Worm (Caenorhabditis elegans) whole organism, L2 larva: ENCODE measurements around the gene lab-2.

ENCODE experiments used
- C34F6.9 ChIP-seq: fragments of 150-350 bp; optimal IDR thresholded peaks from 2 replicates; lab custom pipeline; 2014; ENCODE audit warnings: missing biosample characterization, missing genetic modification characterization
- F13H6.1 ChIP-seq: sonication (generic microtip); optimal IDR thresholded peaks from 2 replicates; lab custom pipeline; 2016; ENCODE audit warnings: missing genetic modification characterization, missing compliant biosample characterization
- R02D3.7 ChIP-seq: fragments of 150-350 bp; optimal IDR thresholded peaks from 2 replicates; lab custom pipeline; 2014; ENCODE audit warnings: missing biosample characterization, missing genetic modification characterization
- Y55F3AM.14 ChIP-seq: fragments of 200-800 bp; sonication (Bioruptor generic); optimal IDR thresholded peaks from 2 replicates; lab custom pipeline; 2018; ENCODE audit warnings: mild to moderate bottlenecking, missing genetic modification characterization, missing compliant biosample characterization
- ZK546.5 ChIP-seq: sonication (generic microtip); optimal IDR thresholded peaks from 2 replicates; lab custom pipeline; 2017; ENCODE audit warnings: missing biosample characterization, missing genetic modification characterization
- alr-1 ChIP-seq: fragments of 150-350 bp; optimal IDR thresholded peaks from 2 replicates; lab custom pipeline; 2014; ENCODE audit warnings: missing biosample characterization, missing genetic modification characterization
- aly-2 ChIP-seq: fragments of 150-350 bp; optimal IDR thresholded peaks from 2 replicates; lab custom pipeline; 2014; ENCODE audit warnings: missing biosample characterization, missing genetic modification characterization
- ama-1 ChIP-seq: fragments of 150-350 bp; optimal IDR thresholded peaks from 2 replicates; lab custom pipeline; 2018; ENCODE audit warnings: inconsistent platforms
- blmp-1 ChIP-seq: sonication (generic microtip); optimal IDR thresholded peaks from 2 replicates; lab custom pipeline; 2017; ENCODE audit warnings: missing genetic modification characterization, mild to moderate bottlenecking, missing compliant biosample characterization, antibody characterized with exemption, moderate library complexity; ENCODE audit not compliant: insufficient read depth
- ceh-16 ChIP-seq: fragments of 150-350 bp; optimal IDR thresholded peaks from 2 replicates; lab custom pipeline; 2014; ENCODE audit warnings: missing biosample characterization, missing genetic modification characterization
- ceh-82 ChIP-seq: fragments of 150-350 bp; optimal IDR thresholded peaks from 2 replicates; lab custom pipeline; 2014; ENCODE audit warnings: missing biosample characterization, missing genetic modification characterization
- crh-2 ChIP-seq: sonication (generic microtip); optimal IDR thresholded peaks from 2 replicates; lab custom pipeline; 2017; ENCODE audit warnings: missing biosample characterization, missing genetic modification characterization
- dmd-4 ChIP-seq: sonication (generic microtip); optimal IDR thresholded peaks from 2 replicates; lab custom pipeline; 2017; ENCODE audit warnings: missing biosample characterization, missing genetic modification characterization
- elt-1 ChIP-seq: fragments of 150-350 bp; optimal IDR thresholded peaks from 2 replicates; lab custom pipeline; 2014; ENCODE audit warnings: missing biosample characterization, missing genetic modification characterization
- elt-3 ChIP-seq: sonication (generic microtip); optimal IDR thresholded peaks from 2 replicates; lab custom pipeline; 2017; ENCODE audit warnings: missing biosample characterization, missing genetic modification characterization
- fos-1 ChIP-seq: fragments of 150-350 bp; optimal IDR thresholded peaks from 2 replicates; lab custom pipeline; 2014; ENCODE audit warnings: missing biosample characterization, missing genetic modification characterization
- gmeb-1 ChIP-seq: fragments of 150-350 bp; optimal IDR thresholded peaks from 2 replicates; lab custom pipeline; 2014; ENCODE audit warnings: missing biosample characterization, missing genetic modification characterization
- lin-11 ChIP-seq: fragments of 150-350 bp; sonication (generic microtip); optimal IDR thresholded peaks from 2 replicates; lab custom pipeline; 2014; ENCODE audit warnings: missing biosample characterization, missing genetic modification characterization, inconsistent platforms, mixed read lengths
- lin-13 ChIP-seq: fragments of 150-350 bp; optimal IDR thresholded peaks from 2 replicates; lab custom pipeline; 2014; ENCODE audit warnings: missing biosample characterization, missing genetic modification reagents, missing genetic modification characterization
- lin-39 ChIP-seq: fragments of 150-350 bp; optimal IDR thresholded peaks from 2 replicates; lab custom pipeline; 2014; ENCODE audit warnings: missing biosample characterization, missing genetic modification reagents, missing genetic modification characterization
- lsy-2 ChIP-seq, 2 experiments: fragments of 150-350 bp in 1 of 2; sonication (generic microtip) in 1 of 2; optimal IDR thresholded peaks; 2 replicates each; lab custom pipeline; 2014 to 2017; ENCODE audit warnings: missing biosample characterization in 2 of 2, missing genetic modification characterization in 2 of 2
- mab-5 ChIP-seq: fragments of 150-350 bp; optimal IDR thresholded peaks from 2 replicates; lab custom pipeline; 2014; ENCODE audit warnings: missing biosample characterization, missing genetic modification characterization
- mbf-1 ChIP-seq: sonication (generic microtip); optimal IDR thresholded peaks from 2 replicates; lab custom pipeline; 2017; ENCODE audit warnings: missing biosample characterization, missing genetic modification characterization
- mdl-1 ChIP-seq, 2 experiments: fragments of 150-350 bp in 1 of 2; sonication (generic microtip) in 1 of 2; optimal IDR thresholded peaks; 2 replicates each; lab custom pipeline; 2017; ENCODE audit warnings: missing biosample characterization in 2 of 2, missing genetic modification characterization in 2 of 2
- nhr-10 ChIP-seq: sonication (generic microtip); optimal IDR thresholded peaks from 2 replicates; lab custom pipeline; 2017; ENCODE audit warnings: missing biosample characterization, missing genetic modification characterization
- nhr-11 ChIP-seq: fragments of 150-350 bp; optimal IDR thresholded peaks from 2 replicates; lab custom pipeline; 2014; ENCODE audit warnings: missing biosample characterization, missing genetic modification characterization
- nhr-12 ChIP-seq: fragments of 150-350 bp; optimal IDR thresholded peaks from 2 replicates; lab custom pipeline; 2014; ENCODE audit warnings: missing biosample characterization, missing genetic modification characterization
- nhr-129 ChIP-seq: fragments of 150-350 bp; optimal IDR thresholded peaks from 2 replicates; lab custom pipeline; 2014; ENCODE audit warnings: missing biosample characterization, missing genetic modification characterization
- nhr-23 ChIP-seq: fragments of 150-350 bp; optimal IDR thresholded peaks from 2 replicates; lab custom pipeline; 2014; ENCODE audit warnings: missing biosample characterization, missing genetic modification reagents, missing genetic modification characterization
- nhr-25 ChIP-seq: fragments of 150-350 bp; sonication (generic microtip); optimal IDR thresholded peaks from 3 replicates; lab custom pipeline; 2014; ENCODE audit warnings: missing biosample characterization, missing genetic modification characterization
- nhr-6 ChIP-seq: fragments of 150-350 bp; optimal IDR thresholded peaks from 2 replicates; lab custom pipeline; 2014; ENCODE audit warnings: missing biosample characterization, missing genetic modification characterization
- nhr-77 ChIP-seq: fragments of 150-350 bp; optimal IDR thresholded peaks from 2 replicates; lab custom pipeline; 2014; ENCODE audit warnings: missing biosample characterization, missing genetic modification characterization
- peb-1 ChIP-seq: fragments of 150-350 bp; optimal IDR thresholded peaks from 2 replicates; lab custom pipeline; 2014; ENCODE audit warnings: missing biosample characterization, missing genetic modification characterization
- sem-4 ChIP-seq: fragments of 150-350 bp; optimal IDR thresholded peaks from 2 replicates; lab custom pipeline; 2014; ENCODE audit warnings: missing biosample characterization, missing genetic modification reagents, missing genetic modification characterization
- sma-3 ChIP-seq: sonication (generic microtip); optimal IDR thresholded peaks from 2 replicates; lab custom pipeline; 2016; ENCODE audit warnings: missing genetic modification reagents, missing genetic modification characterization, missing compliant biosample characterization
- sma-9 ChIP-seq, 2 experiments: fragments of 150-350 bp in 1 of 2; sonication (generic microtip) in 1 of 2; optimal IDR thresholded peaks; 2 replicates each; lab custom pipeline; 2014 to 2016; ENCODE audit warnings: missing genetic modification characterization in 2 of 2, mild to moderate bottlenecking in 1 of 2, missing biosample characterization in 1 of 2, missing compliant biosample characterization in 1 of 2, missing genetic modification reagents in 1 of 2, moderate library complexity in 1 of 2
- snpc-4 ChIP-seq: fragments of 150-350 bp; optimal IDR thresholded peaks from 2 replicates; lab custom pipeline; 2014; ENCODE audit warnings: missing biosample characterization, missing genetic modification characterization
- unc-39 ChIP-seq: fragments of 150-350 bp; optimal IDR thresholded peaks from 2 replicates; lab custom pipeline; 2014; ENCODE audit warnings: missing biosample characterization, missing genetic modification characterization
- unc-55 ChIP-seq: fragments of 150-350 bp; sonication (generic microtip); optimal IDR thresholded peaks from 3 replicates; lab custom pipeline; 2014; ENCODE audit warnings: missing biosample characterization, missing genetic modification reagents, missing genetic modification characterization
- unc-62 ChIP-seq: fragments of 150-350 bp; optimal IDR thresholded peaks from 2 replicates; lab custom pipeline; 2014; ENCODE audit warnings: missing biosample characterization, missing genetic modification reagents, missing genetic modification characterization
- zag-1 ChIP-seq: fragments of 150-350 bp; optimal IDR thresholded peaks from 2 replicates; lab custom pipeline; 2014; ENCODE audit warnings: missing biosample characterization, missing genetic modification characterization
- ztf-1 ChIP-seq: fragments of 200-800 bp; sonication (Bioruptor generic); conservative IDR thresholded peaks from 2 replicates; pipeline ENCODE4 v1.3.6; 2022; ENCODE audit warnings: missing genetic modification characterization, missing compliant biosample characterization
- ztf-11 ChIP-seq: sonication (generic microtip); optimal IDR thresholded peaks from 2 replicates; lab custom pipeline; 2017; ENCODE audit warnings: missing biosample characterization, missing genetic modification characterization
- ztf-4 ChIP-seq: fragments of 150-350 bp; optimal IDR thresholded peaks from 2 replicates; lab custom pipeline; 2014; ENCODE audit warnings: missing biosample characterization, missing genetic modification characterization

The lab-2 gene

DNA sequence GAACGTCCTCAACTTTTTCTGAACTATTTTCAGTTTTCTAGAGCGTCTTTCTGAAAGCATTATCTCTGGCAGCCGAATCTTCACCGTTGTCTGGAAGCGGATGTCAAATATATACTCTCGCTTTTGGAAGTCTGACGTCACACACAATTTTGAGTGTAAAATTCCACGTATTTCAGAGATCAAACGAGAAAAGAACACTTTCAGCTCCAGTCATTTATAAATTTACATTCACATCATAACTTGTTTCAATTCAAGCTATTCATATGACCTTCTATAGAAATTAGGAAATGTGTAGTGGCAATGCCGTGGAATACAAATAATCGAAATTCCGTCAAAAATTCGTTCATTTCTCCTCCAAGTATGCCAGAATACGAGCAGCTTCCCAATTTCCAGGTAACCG, 36.2 kb upstream of the lab-2 start, which contains the start of gene F08F8.11:
Gene F08F8.11 (plus strand): TSS at position 301 of the 400 bp plus-strand sequence.
- TF ChIP-seq aly-2 (tag; lab: Kevin White, UChicago): no peak
- no peak for TF ChIP-seq lsy-2 (tag; optimal IDR thresholded peaks at IDR 0.05; lab: Kevin White, UChicago)
- no peak for TF ChIP-seq snpc-4 (tag; lab: Kevin White, UChicago)
- no peak for TF ChIP-seq nhr-129
- TF ChIP-seq elt-3 (tag; lab: Kevin White, UChicago): no peak
- TF ChIP-seq ZK546.5 (tag; lab: Kevin White, UChicago): no peak
- no peak for TF ChIP-seq lin-11 (tag; lab: Kevin White, UChicago)

DNA sequence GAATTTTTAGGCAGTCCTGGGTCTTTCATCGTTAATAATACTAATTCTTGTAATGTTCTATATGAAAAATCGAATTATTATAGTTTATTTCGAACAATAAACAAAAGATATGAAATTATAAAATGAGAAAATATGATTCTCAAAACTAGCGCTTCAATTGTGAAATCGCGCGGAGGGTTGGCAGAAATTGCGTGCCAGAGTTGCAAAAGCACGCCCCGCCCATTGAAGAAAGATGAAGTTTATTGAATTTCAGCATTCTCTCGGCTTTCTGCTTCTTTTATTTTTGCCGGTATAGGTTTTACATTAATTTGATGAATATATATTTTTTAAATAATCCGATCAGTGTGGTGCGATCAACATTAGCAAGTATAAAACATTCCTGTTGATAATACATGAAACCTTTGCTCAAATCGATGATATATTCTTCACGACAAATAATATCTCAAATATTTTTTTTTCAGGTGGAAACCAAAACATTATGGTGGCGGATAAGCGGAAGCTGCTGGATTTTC, 29.7 kb upstream of the lab-2 start, which contains the start of the genes eco-1 and hmgr-1:
Gene eco-1 (minus strand): TSS at position 59 of the 512 bp plus-strand sequence.
Gene hmgr-1 (plus strand): TSS at position 462 of the 512 bp plus-strand sequence.
- TF ChIP-seq zag-1 (tag; lab: Kevin White, UChicago) (no peak), ceh-16 (tag; lab: Kevin White, UChicago) (no peak), sma-9 (GFP tag; optimal IDR thresholded peaks at IDR 0.05; lab: Kevin White, UChicago) (peak; percentile 54), sma-9 (tag; optimal IDR thresholded peaks at IDR 0.05; lab: Kevin White, UChicago) (no peak), unc-55 (GFP tag; lab: Kevin White, UChicago) (peak; percentile 60), gmeb-1 (peak; percentile 70), lin-11 (tag; lab: Kevin White, UChicago) (no peak), C34F6.9 (tag; lab: Kevin White, UChicago) (peak; percentile 46), lsy-2 (tag; optimal IDR thresholded peaks at IDR 0.05; lab: Kevin White, UChicago) (peak; percentile 31 to 64), nhr-23 (tag; lab: Kevin White, UChicago) (no peak), unc-62 (GFP tag; lab: Kevin White, UChicago) (no peak), Y55F3AM.14 (GFP tag; lab: Kevin White, UChicago) (no peak), ztf-4 (no peak), fos-1 (tag; lab: Kevin White, UChicago) (no peak), elt-3 (tag; lab: Kevin White, UChicago) (no peak)

DNA sequence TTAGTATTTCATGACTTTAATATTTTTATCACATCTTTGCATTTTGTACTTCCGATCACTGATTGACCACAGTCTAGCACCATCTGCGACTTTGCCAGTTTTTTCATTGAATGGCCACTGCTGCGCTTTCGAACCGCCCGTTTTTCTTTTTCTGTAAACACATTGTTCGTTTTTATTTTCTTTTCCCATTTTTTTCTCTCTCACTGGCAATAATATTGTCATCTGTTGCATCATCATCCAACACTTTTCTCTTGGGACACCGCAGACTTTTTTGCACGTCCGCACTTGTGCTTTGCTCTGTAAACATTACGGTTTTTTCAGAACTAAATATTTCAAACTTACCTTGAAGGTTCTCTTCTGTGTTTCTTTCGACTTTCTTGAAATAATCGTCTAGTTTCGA, 29.2 kb upstream of the lab-2 start:
- TF ChIP-seq R02D3.7 (tag; lab: Kevin White, UChicago) (no peak), nhr-129 (peak; percentile 96)

DNA sequence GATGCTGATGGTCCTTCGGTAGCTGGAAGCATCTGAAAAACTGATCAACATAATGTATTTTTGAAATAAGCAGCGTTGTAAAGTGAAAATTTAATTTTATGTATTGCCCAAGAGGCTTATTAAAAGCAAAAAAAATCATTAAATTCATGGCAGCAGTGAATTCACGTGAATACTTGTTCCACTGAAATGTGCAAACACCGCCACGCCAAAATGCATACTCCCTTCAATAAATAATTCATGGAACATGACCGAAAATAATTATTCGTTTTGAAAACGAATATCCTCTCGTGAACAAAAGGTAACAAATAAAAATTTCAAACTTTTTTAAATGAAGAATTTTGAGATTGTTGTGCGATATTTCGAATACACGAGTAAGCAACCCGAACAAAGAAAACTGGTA, 27.9 kb upstream of the lab-2 start, which contains the start of gene F08F8.10:
Gene F08F8.10 (minus strand): TSS at position 38 of the 400 bp plus-strand sequence.
- TF ChIP-seq ztf-1 (GFP tag; lab: Robert Waterston, UW): no peak
- no peak for TF ChIP-seq Y55F3AM.14 (GFP tag; lab: Kevin White, UChicago)
- no peak for TF ChIP-seq lin-39 (tag; lab: Kevin White, UChicago)
- peak; percentile 38 for TF ChIP-seq nhr-25 (tag; lab: Kevin White, UChicago)
- no peak for TF ChIP-seq mbf-1 (tag; lab: Kevin White, UChicago)
- no peak for TF ChIP-seq lin-11 (tag; lab: Kevin White, UChicago)
- no peak for TF ChIP-seq peb-1 (tag; lab: Kevin White, UChicago)
- TF ChIP-seq F13H6.1 (tag; lab: Kevin White, UChicago): peak; percentile 0
- TF ChIP-seq ceh-16 (tag; lab: Kevin White, UChicago): no peak
- no peak for TF ChIP-seq nhr-77
- TF ChIP-seq unc-62 (GFP tag; lab: Kevin White, UChicago): no peak
- TF ChIP-seq mdl-1 (tag; optimal IDR thresholded peaks at IDR 0.05; lab: Kevin White, UChicago): no peak
- no peak for TF ChIP-seq ZK546.5 (tag; lab: Kevin White, UChicago)
- TF ChIP-seq sma-9 (GFP tag; optimal IDR thresholded peaks at IDR 0.05; lab: Kevin White, UChicago): peak; percentile 46
- TF ChIP-seq sma-9 (tag; optimal IDR thresholded peaks at IDR 0.05; lab: Kevin White, UChicago): no peak
- TF ChIP-seq elt-1 (tag; lab: Kevin White, UChicago): no peak
- no peak for TF ChIP-seq nhr-23 (tag; lab: Kevin White, UChicago)
- TF ChIP-seq crh-2 (tag; lab: Kevin White, UChicago): peak; percentile 44
- no peak for TF ChIP-seq sma-3 (GFP tag; lab: Kevin White, UChicago)
- TF ChIP-seq unc-55 (GFP tag; lab: Kevin White, UChicago): peak; percentile 57
- TF ChIP-seq nhr-6 (tag; lab: Kevin White, UChicago): no peak
- TF ChIP-seq ceh-82 (tag; lab: Kevin White, UChicago): no peak
- TF ChIP-seq C34F6.9 (tag; lab: Kevin White, UChicago): peak; percentile 83
- TF ChIP-seq nhr-12 (tag; lab: Kevin White, UChicago): no peak
- peak in 1 of 2 experiments; percentile 62 for TF ChIP-seq lsy-2 (tag; optimal IDR thresholded peaks at IDR 0.05; lab: Kevin White, UChicago)
- no peak for TF ChIP-seq elt-3 (tag; lab: Kevin White, UChicago)
- TF ChIP-seq lin-13 (GFP tag; lab: Kevin White, UChicago): no peak
- TF ChIP-seq nhr-10: no peak
- TF ChIP-seq fos-1 (tag; lab: Kevin White, UChicago): no peak
- TF ChIP-seq nhr-11 (tag; lab: Kevin White, UChicago): no peak
- no peak for TF ChIP-seq gmeb-1
- TF ChIP-seq mab-5: no peak
- no peak for TF ChIP-seq snpc-4 (tag; lab: Kevin White, UChicago)
- TF ChIP-seq ztf-11 (tag; lab: Kevin White, UChicago): no peak
- TF ChIP-seq dmd-4 (tag; lab: Kevin White, UChicago): no peak
- no peak for TF ChIP-seq aly-2 (tag; lab: Kevin White, UChicago)
- TF ChIP-seq ztf-4: no peak
- TF ChIP-seq unc-39 (tag; lab: Kevin White, UChicago): no peak
- no peak for TF ChIP-seq ama-1 (lab: Kevin White, UChicago)
- TF ChIP-seq blmp-1: no peak
- TF ChIP-seq alr-1 (tag; lab: Kevin White, UChicago): no peak
- TF ChIP-seq sem-4 (tag; lab: Kevin White, UChicago): no peak
